Worm (Caenorhabditis elegans) whole organism, midembryonic: ENCODE data around the gene srw-62.

Source experiments
- T22C8.4 ChIP-seq: fragments of 200-800 bp; sonication (Bioruptor generic); IDR thresholded peaks from 2 replicates; pipeline ENCODE4 v1.3.6; 2022; ENCODE audit warnings: missing genetic modification characterization, missing compliant biosample characterization
- cog-1 ChIP-seq: sonication (generic microtip); optimal IDR thresholded peaks from 2 replicates; lab custom pipeline; 2016; ENCODE audit warnings: missing genetic modification characterization, missing compliant biosample characterization
- flt-1 ChIP-seq: fragments of 200-800 bp; sonication (Bioruptor generic); IDR thresholded peaks from 2 replicates; pipeline ENCODE4 v1.3.6; 2022; ENCODE audit warnings: missing genetic modification characterization, missing compliant biosample characterization
- klf-2 ChIP-seq: fragments of 200-800 bp; sonication (Bioruptor generic); conservative IDR thresholded peaks from 2 replicates; pipeline ENCODE4 v1.3.6; 2022; ENCODE audit warnings: missing genetic modification reagents, missing genetic modification characterization, missing compliant biosample characterization
- med-1 ChIP-seq: sonication (generic microtip); optimal IDR thresholded peaks from 2 replicates; lab custom pipeline; 2017; ENCODE audit warnings: missing genetic modification characterization, mild to moderate bottlenecking, missing compliant biosample characterization, antibody characterized with exemption, missing genetic modification reagents; ENCODE audit not compliant: insufficient read depth
- ref-1 ChIP-seq: fragments of 200-800 bp; sonication (Bioruptor generic); conservative IDR thresholded peaks from 2 replicates; pipeline ENCODE4 v1.3.6; 2022; ENCODE audit warnings: missing genetic modification reagents, missing genetic modification characterization, missing compliant biosample characterization
- tab-1 ChIP-seq: fragments of 200-800 bp; sonication (Bioruptor generic); IDR thresholded peaks from 2 replicates; pipeline ENCODE4 v1.3.6; 2022; ENCODE audit warnings: missing genetic modification characterization, missing compliant biosample characterization
- ztf-23 ChIP-seq: fragments of 200-800 bp; sonication (Bioruptor generic); IDR thresholded peaks from 2 replicates; pipeline ENCODE4 v1.3.6; 2022; ENCODE audit warnings: missing genetic modification reagents, missing genetic modification characterization, missing compliant biosample characterization
- ztf-29 ChIP-seq: fragments of 200-800 bp; sonication (Bioruptor generic); IDR thresholded peaks from 2 replicates; pipeline ENCODE4 v1.3.6; 2022; ENCODE audit warnings: missing genetic modification reagents, missing genetic modification characterization, missing compliant biosample characterization

DNA sequence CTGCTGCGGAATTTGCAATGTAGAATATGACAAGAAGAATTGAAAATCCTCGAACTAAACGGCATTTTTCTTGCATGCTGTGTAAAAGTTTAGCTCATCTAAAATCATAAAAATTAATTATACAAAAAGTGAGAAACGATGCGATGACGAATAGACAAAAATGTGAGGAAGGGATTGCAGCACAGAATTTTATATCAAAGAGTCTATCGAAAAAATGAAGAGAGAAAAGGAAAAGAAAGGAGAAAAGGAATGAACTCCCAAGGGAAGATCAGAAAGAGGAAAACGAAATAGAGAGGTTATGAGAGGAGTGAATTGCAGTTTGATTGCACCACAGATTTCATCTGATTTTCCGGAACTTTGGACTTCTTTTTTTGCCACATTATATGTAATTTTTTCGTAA lies 31.0 kb upstream of the srw-62 start, which contains the start of gene glr-4:
- TF ChIP-seq med-1 (GFP tag; lab: Kevin White, UChicago) (no peak), tab-1 (GFP tag; lab: Robert Waterston, UW) (no peak), flt-1 (GFP tag; lab: Robert Waterston, UW) (no peak), ztf-29 (GFP tag; lab: Robert Waterston, UW) (no peak), ref-1 (no peak), klf-2 (GFP tag; lab: Robert Waterston, UW) (no peak), T22C8.4 (GFP tag; lab: Robert Waterston, UW) (no peak), cog-1 (tag; lab: Kevin White, UChicago) (no peak), ztf-23 (GFP tag; lab: Robert Waterston, UW) (no peak)
